Worm (Caenorhabditis elegans): ENCODE results near the gene F15H10.10.

- no peak for TF ChIP-seq nhr-71 (tag; optimal IDR thresholded peaks at IDR 0.05)
- no peak for TF ChIP-seq fkh-10 (GFP tag; optimal IDR thresholded peaks at IDR 0.05)
- TF ChIP-seq sptf-1 (tag; optimal IDR thresholded peaks at IDR 0.05), result no peak
- no peak for TF ChIP-seq blmp-1 (tag; optimal IDR thresholded peaks at IDR 0.05)
- TF ChIP-seq vab-15 (tag; optimal IDR thresholded peaks at IDR 0.05), result no peak
- no peak for TF ChIP-seq swsn-7 (tag; optimal IDR thresholded peaks at IDR 0.05)
- no peak for TF ChIP-seq lin-13 (GFP tag; optimal IDR thresholded peaks at IDR 0.05)
- no peak for TF ChIP-seq grh-1 (GFP tag; IDR thresholded peaks at IDR 0.05)
- TF ChIP-seq ztf-11 (tag; optimal IDR thresholded peaks at IDR 0.05), result no peak
These were observed 6.7 kb downstream of the F15H10.10 start, which contains the start of gene F15H10.12 for ce11 chrV:10410030-10410713.
